Fruit fly (Drosophila melanogaster) whole organism, wandering third instar larva: ENCODE data around the gene CG32816.

Source experiments
- Abd-B ChIP-seq: fragments of >200 bp; optimal IDR thresholded peaks from 2 replicates; lab custom pipeline; 2017; ENCODE audit warnings: missing biosample characterization, missing genetic modification characterization
- CG32264 ChIP-seq: fragments of 200-800 bp; sonication (Bioruptor generic); optimal IDR thresholded peaks from 2 replicates; lab custom pipeline; 2016; ENCODE audit warnings: missing biosample characterization, missing genetic modification characterization
- CG9705 ChIP-seq: fragments of 200-800 bp; sonication (Bioruptor generic); optimal IDR thresholded peaks from 2 replicates; lab custom pipeline; 2018; ENCODE audit warnings: missing biosample characterization, mild to moderate bottlenecking, missing genetic modification characterization
- CrebA ChIP-seq: fragments of 200-800 bp; sonication (Bioruptor generic); optimal IDR thresholded peaks from 2 replicates; lab custom pipeline; 2016; ENCODE audit warnings: missing biosample characterization, mild to moderate bottlenecking, missing genetic modification characterization, borderline replicate concordance
- Dfd ChIP-seq: fragments of >200 bp; optimal IDR thresholded peaks from 2 replicates; lab custom pipeline; 2017; ENCODE audit warnings: missing biosample characterization, missing genetic modification characterization
- Dif ChIP-seq: fragments of 200-275, 200-300 bp; sonication (Bioruptor generic); optimal IDR thresholded peaks from 2 replicates; lab custom pipeline; 2018; ENCODE audit warnings: missing biosample characterization, missing genetic modification characterization; ENCODE audit not compliant: partially characterized antibody
- GATAd ChIP-seq: sonication (Bioruptor generic); optimal IDR thresholded peaks from 2 replicates; lab custom pipeline; 2016; ENCODE audit warnings: missing biosample characterization, missing genetic modification characterization
- HLH106 ChIP-seq: fragments of 200-800 bp; optimal IDR thresholded peaks from 3 replicates; lab custom pipeline; 2019; ENCODE audit warnings: missing biosample characterization, mild to moderate bottlenecking, missing genetic modification characterization, moderate library complexity
- Hnf4 ChIP-seq: fragments of 200-800 bp; sonication (Bioruptor generic); optimal IDR thresholded peaks from 2 replicates; lab custom pipeline; 2016; ENCODE audit warnings: missing biosample characterization, mild to moderate bottlenecking, missing genetic modification characterization
- Hr78 ChIP-seq: fragments of >200 bp; optimal IDR thresholded peaks from 2 replicates; lab custom pipeline; 2017; ENCODE audit warnings: missing biosample characterization, missing genetic modification characterization
- Hr83 ChIP-seq: fragments of 200-300 bp; sonication (Bioruptor generic); optimal IDR thresholded peaks from 2 replicates; lab custom pipeline; 2016; ENCODE audit warnings: missing biosample characterization, mild to moderate bottlenecking, missing genetic modification characterization, moderate library complexity; ENCODE audit not compliant: poor library complexity, severe bottlenecking
- Jra ChIP-seq: sonication (Bioruptor generic); optimal IDR thresholded peaks from 2 replicates; lab custom pipeline; 2016; ENCODE audit warnings: missing biosample characterization, missing genetic modification characterization
- Mio ChIP-seq: sonication (Bioruptor generic); optimal IDR thresholded peaks from 2 replicates; lab custom pipeline; 2016; ENCODE audit warnings: missing biosample characterization, missing genetic modification characterization
- Myc ChIP-seq: fragments of >200 bp; optimal IDR thresholded peaks from 2 replicates; lab custom pipeline; 2017
- N ChIP-seq: fragments of >200 bp; optimal IDR thresholded peaks from 2 replicates; lab custom pipeline; 2018; ENCODE audit warnings: missing biosample characterization, missing external identifiers, missing genetic modification characterization
- OdsH ChIP-seq: fragments of 200-800 bp; sonication (Bioruptor generic); optimal IDR thresholded peaks from 2 replicates; lab custom pipeline; 2016; ENCODE audit warnings: missing biosample characterization, mild to moderate bottlenecking, missing genetic modification characterization
- Rel ChIP-seq, 2 experiments: fragments of 200-800 bp; sonication (Bioruptor generic) in 1 of 2; optimal IDR thresholded peaks; 2 replicates in 1 of 2; 3 replicates in 1 of 2; lab custom pipeline; 2016 to 2019; ENCODE audit warnings: mild to moderate bottlenecking in 2 of 2, missing biosample characterization in 2 of 2, missing genetic modification characterization in 2 of 2, moderate library complexity in 1 of 2
- Sp1 ChIP-seq: fragments of 200-800 bp; sonication (Bioruptor generic); optimal IDR thresholded peaks from 3 replicates; lab custom pipeline; 2019; ENCODE audit warnings: missing biosample characterization, mild to moderate bottlenecking, missing genetic modification characterization, moderate library complexity
- Vsx2 ChIP-seq: fragments of 200-300, 225-300 bp; sonication (Bioruptor generic); optimal IDR thresholded peaks from 2 replicates; lab custom pipeline; 2018; ENCODE audit warnings: missing biosample characterization, missing genetic modification characterization; ENCODE audit not compliant: partially characterized antibody
- br ChIP-seq: fragments of 200-800 bp; sonication (Bioruptor generic); optimal IDR thresholded peaks from 2 replicates; lab custom pipeline; 2016; ENCODE audit warnings: missing biosample characterization, missing genetic modification characterization
- brk ChIP-seq: fragments of 200-800 bp; sonication (Bioruptor generic); optimal IDR thresholded peaks from 2 replicates; lab custom pipeline; 2016; ENCODE audit warnings: missing biosample characterization, mild to moderate bottlenecking, missing genetic modification characterization
- dl ChIP-seq, 2 experiments: fragments of 175-275, 200-275 bp in 1 of 2; fragments of 200-275 bp in 1 of 2; sonication (Bioruptor generic); optimal IDR thresholded peaks; lab custom pipeline; 2018; ENCODE audit warnings: mild to moderate bottlenecking in 2 of 2, missing biosample characterization in 2 of 2, missing genetic modification characterization in 2 of 2, moderate library complexity in 2 of 2; ENCODE audit not compliant: partially characterized antibody in 2 of 2, insufficient read depth in 1 of 2
- dmrt93B ChIP-seq: fragments of 200-800 bp; sonication (Bioruptor generic); optimal IDR thresholded peaks from 2 replicates; lab custom pipeline; 2018; ENCODE audit warnings: missing biosample characterization, mild to moderate bottlenecking, missing genetic modification characterization
- dsf ChIP-seq: sonication (Bioruptor generic); optimal IDR thresholded peaks from 2 replicates; lab custom pipeline; 2016; ENCODE audit warnings: missing biosample characterization, missing genetic modification characterization, borderline replicate concordance
- ey ChIP-seq: fragments of 200-800 bp; sonication (Bioruptor generic); optimal IDR thresholded peaks from 2 replicates; lab custom pipeline; 2016; ENCODE audit warnings: missing biosample characterization, missing genetic modification characterization
- foxo ChIP-seq, 2 experiments: fragments of 200-800 bp; sonication (Bioruptor generic); optimal IDR thresholded peaks; 2 replicates in 1 of 2; 3 replicates in 1 of 2; lab custom pipeline; 2016 to 2017; ENCODE audit warnings: missing biosample characterization in 2 of 2, missing genetic modification characterization in 2 of 2
- fru ChIP-seq: fragments of 200-800 bp; sonication (Bioruptor generic); optimal IDR thresholded peaks from 3 replicates; lab custom pipeline; 2016; ENCODE audit warnings: missing biosample characterization, mild to moderate bottlenecking, missing genetic modification characterization
- h ChIP-seq: fragments of 200-800 bp; sonication (Bioruptor generic); optimal IDR thresholded peaks from 3 replicates; lab custom pipeline; 2016; ENCODE audit warnings: missing biosample characterization, mild to moderate bottlenecking, missing genetic modification characterization
- jim ChIP-seq: fragments of 175-275, 200-325 bp; sonication (Bioruptor generic); optimal IDR thresholded peaks from 2 replicates; lab custom pipeline; 2016; ENCODE audit warnings: missing biosample characterization, mild to moderate bottlenecking, missing genetic modification characterization
- lola ChIP-seq: fragments of >200 bp; optimal IDR thresholded peaks from 2 replicates; lab custom pipeline; 2017; ENCODE audit warnings: missing biosample characterization, missing genetic modification characterization
- pan ChIP-seq: fragments of >200 bp; optimal IDR thresholded peaks from 2 replicates; lab custom pipeline; 2017
- psq ChIP-seq: fragments of 200-800 bp; sonication (Bioruptor generic); optimal IDR thresholded peaks from 3 replicates; lab custom pipeline; 2017; ENCODE audit warnings: missing biosample characterization, mild to moderate bottlenecking, missing genetic modification characterization, moderate library complexity
- rgr ChIP-seq: fragments of 200-800 bp; sonication (Bioruptor generic); optimal IDR thresholded peaks from 3 replicates; lab custom pipeline; 2016; ENCODE audit warnings: missing biosample characterization, mild to moderate bottlenecking, missing genetic modification characterization
- sage ChIP-seq: fragments of 200-800 bp; sonication (Bioruptor generic); optimal IDR thresholded peaks from 2 replicates; lab custom pipeline; 2016; ENCODE audit warnings: missing biosample characterization, mild to moderate bottlenecking, missing genetic modification characterization
- sv ChIP-seq: fragments of 200-800 bp; sonication (Bioruptor generic); optimal IDR thresholded peaks from 3 replicates; lab custom pipeline; 2016; ENCODE audit warnings: missing biosample characterization, missing genetic modification characterization
- tai ChIP-seq: sonication (Bioruptor generic); optimal IDR thresholded peaks from 2 replicates; lab custom pipeline; 2016; ENCODE audit warnings: missing biosample characterization, missing genetic modification characterization
- usp ChIP-seq: fragments of >200 bp; optimal IDR thresholded peaks from 2 replicates; lab custom pipeline; 2017; ENCODE audit warnings: missing biosample characterization, missing genetic modification characterization
- woc ChIP-seq: sonication (Bioruptor generic); optimal IDR thresholded peaks from 2 replicates; lab custom pipeline; 2016; ENCODE audit warnings: missing biosample characterization, mild to moderate bottlenecking, missing genetic modification characterization

Gene CG32816

dm6 chrX:446002-446401 is 24.5 kb downstream of the CG32816 start:
- TF ChIP-seq foxo (GFP tag; optimal IDR thresholded peaks at IDR 0.05; lab: Kevin White, UChicago) = peak in 1 of 2 experiments; percentile 42
- TF ChIP-seq Rel (GFP tag; optimal IDR thresholded peaks at IDR 0.05; lab: Kevin White, UChicago) = no peak
- no peak for TF ChIP-seq Rel (tag; optimal IDR thresholded peaks at IDR 0.05; lab: Kevin White, UChicago)
- peak; percentile 9 for TF ChIP-seq dmrt93B (GFP tag; lab: Kevin White, UChicago)
- TF ChIP-seq Dfd (GFP tag; lab: Kevin White, UChicago) = no peak
- TF ChIP-seq brk (GFP tag; lab: Kevin White, UChicago) = no peak
- TF ChIP-seq sage (GFP tag; lab: Kevin White, UChicago) = no peak
- no peak for TF ChIP-seq lola (GFP tag; lab: Kevin White, UChicago)
- TF ChIP-seq h (GFP tag; lab: Kevin White, UChicago) = no peak
- TF ChIP-seq OdsH (GFP tag; lab: Kevin White, UChicago) = peak; percentile 17
- no peak for TF ChIP-seq jim (GFP tag; lab: Kevin White, UChicago)
- TF ChIP-seq pan (lab: Kevin White, UChicago) = no peak
- no peak for TF ChIP-seq dsf
- peak; percentile 36 for TF ChIP-seq Sp1 (GFP tag; lab: Kevin White, UChicago)
- TF ChIP-seq Hr78 (GFP tag; lab: Kevin White, UChicago) = no peak
- TF ChIP-seq ey (GFP tag; lab: Kevin White, UChicago) = peak; percentile 19
- TF ChIP-seq HLH106 (tag; lab: Kevin White, UChicago) = peak; percentile 34
- no peak for TF ChIP-seq Abd-B
- TF ChIP-seq usp = no peak
- no peak for TF ChIP-seq dl (GFP tag; optimal IDR thresholded peaks at IDR 0.05; lab: Kevin White, UChicago; ENCODE audit: insufficient read depth in 1 of 2, partially characterized antibody in 2 of 2)
- no peak for TF ChIP-seq Hr83 (GFP tag; lab: Kevin White, UChicago)
- no peak for TF ChIP-seq GATAd
- TF ChIP-seq sv (GFP tag; lab: Kevin White, UChicago) = no peak
- peak; percentile 63 for TF ChIP-seq woc (GFP tag; lab: Kevin White, UChicago)
- TF ChIP-seq Hnf4 (GFP tag; lab: Kevin White, UChicago) = no peak
- TF ChIP-seq psq (GFP tag; lab: Kevin White, UChicago) = no peak
- no peak for TF ChIP-seq rgr (GFP tag; lab: Kevin White, UChicago)
- no peak for TF ChIP-seq br (GFP tag; lab: Kevin White, UChicago)
- TF ChIP-seq CrebA (GFP tag; lab: Kevin White, UChicago) = no peak
- TF ChIP-seq CG32264 (GFP tag; lab: Kevin White, UChicago) = no peak
- no peak for TF ChIP-seq Dif (GFP tag; lab: Kevin White, UChicago)
- no peak for TF ChIP-seq CG9705 (GFP tag; lab: Kevin White, UChicago)
- no peak for TF ChIP-seq N (GFP tag; lab: Kevin White, UChicago)
- TF ChIP-seq Vsx2 (GFP tag; lab: Kevin White, UChicago) = no peak
- no peak for TF ChIP-seq Mio
- peak; percentile 56 for TF ChIP-seq fru (GFP tag; lab: Kevin White, UChicago)
- TF ChIP-seq tai (GFP tag; lab: Kevin White, UChicago) = no peak
- no peak for TF ChIP-seq Jra (GFP tag; lab: Kevin White, UChicago)
- TF ChIP-seq Myc = no peak
- TF ChIP-seq, all 38 proteins: peak for 8

- peak; percentile 69 for TF ChIP-seq OdsH (GFP tag; lab: Kevin White, UChicago)
- TF ChIP-seq Dif (GFP tag; lab: Kevin White, UChicago) = no peak
- TF ChIP-seq foxo (GFP tag; optimal IDR thresholded peaks at IDR 0.05; lab: Kevin White, UChicago) = peak in 1 of 2 experiments; percentile 70
- TF ChIP-seq Dfd (GFP tag; lab: Kevin White, UChicago) = no peak
- no peak for TF ChIP-seq dl (GFP tag; optimal IDR thresholded peaks at IDR 0.05; lab: Kevin White, UChicago; ENCODE audit: insufficient read depth in 1 of 2, partially characterized antibody in 2 of 2)
- TF ChIP-seq Mio = no peak
- TF ChIP-seq psq (GFP tag; lab: Kevin White, UChicago) = peak; percentile 37
- peak; percentile 77 for TF ChIP-seq h (GFP tag; lab: Kevin White, UChicago)
- TF ChIP-seq Abd-B = no peak
- no peak for TF ChIP-seq Hr78 (GFP tag; lab: Kevin White, UChicago)
- no peak for TF ChIP-seq pan (lab: Kevin White, UChicago)
- TF ChIP-seq Vsx2 (GFP tag; lab: Kevin White, UChicago) = no peak
- no peak for TF ChIP-seq lola (GFP tag; lab: Kevin White, UChicago)
- TF ChIP-seq tai (GFP tag; lab: Kevin White, UChicago) = peak; percentile 49
- no peak for TF ChIP-seq dsf
- peak; percentile 23 for TF ChIP-seq sage (GFP tag; lab: Kevin White, UChicago)
- peak; percentile 58 for TF ChIP-seq HLH106 (tag; lab: Kevin White, UChicago)
- peak; percentile 68 for TF ChIP-seq fru (GFP tag; lab: Kevin White, UChicago)
- TF ChIP-seq jim (GFP tag; lab: Kevin White, UChicago) = no peak
- no peak for TF ChIP-seq N (GFP tag; lab: Kevin White, UChicago)
- no peak for TF ChIP-seq sv (GFP tag; lab: Kevin White, UChicago)
- peak; percentile 64 for TF ChIP-seq rgr (GFP tag; lab: Kevin White, UChicago)
- no peak for TF ChIP-seq CG9705 (GFP tag; lab: Kevin White, UChicago)
- TF ChIP-seq dmrt93B (GFP tag; lab: Kevin White, UChicago) = peak; percentile 33
- no peak for TF ChIP-seq CG32264 (GFP tag; lab: Kevin White, UChicago)
- TF ChIP-seq br (GFP tag; lab: Kevin White, UChicago) = peak; percentile 66
- peak; percentile 68 for TF ChIP-seq ey (GFP tag; lab: Kevin White, UChicago)
- TF ChIP-seq Hr83 (GFP tag; lab: Kevin White, UChicago) = no peak
- peak; percentile 33 for TF ChIP-seq brk (GFP tag; lab: Kevin White, UChicago)
- no peak for TF ChIP-seq Jra (GFP tag; lab: Kevin White, UChicago)
- TF ChIP-seq Hnf4 (GFP tag; lab: Kevin White, UChicago) = peak; percentile 60
- TF ChIP-seq Sp1 (GFP tag; lab: Kevin White, UChicago) = peak; percentile 50
- TF ChIP-seq CrebA (GFP tag; lab: Kevin White, UChicago) = no peak
- TF ChIP-seq woc (GFP tag; lab: Kevin White, UChicago) = peak; percentile 54
- TF ChIP-seq Rel (GFP tag; optimal IDR thresholded peaks at IDR 0.05; lab: Kevin White, UChicago) = no peak
- no peak for TF ChIP-seq Rel (tag; optimal IDR thresholded peaks at IDR 0.05; lab: Kevin White, UChicago)
- TF ChIP-seq Myc = no peak
- no peak for TF ChIP-seq GATAd
- no peak for TF ChIP-seq usp
These were observed 26.5 kb downstream of the CG32816 start for dm6 chrX:443981-444550.
